Worm (Caenorhabditis elegans): ENCODE results near the gene E03H12.5.

- TF ChIP-seq ama-1 (optimal IDR thresholded peaks at IDR 0.05) = no peak
- TF ChIP-seq ets-7 (tag; optimal IDR thresholded peaks at IDR 0.05) = no peak
- no peak for TF ChIP-seq ceh-36 (tag; optimal IDR thresholded peaks at IDR 0.05)
- no peak for TF ChIP-seq flt-1 (GFP tag; IDR thresholded peaks at IDR 0.05)
- no peak for TF ChIP-seq tbx-37 (GFP tag; conservative IDR thresholded peaks at IDR 0.05)
- TF ChIP-seq hmbx-1 (tag; optimal IDR thresholded peaks at IDR 0.05) = no peak
- TF ChIP-seq hnd-1 (tag; optimal IDR thresholded peaks at IDR 0.05) = no peak
- TF ChIP-seq aly-1 (tag; optimal IDR thresholded peaks at IDR 0.05) = no peak
- no peak for TF ChIP-seq ceh-13 (GFP tag; optimal IDR thresholded peaks at IDR 0.05)
- TF ChIP-seq B0310.2 (tag; optimal IDR thresholded peaks at IDR 0.05) = no peak
Observed at ce11 chrIV:4953887-4954286, 23.1 kb upstream of the E03H12.5 start, which contains the start of gene str-163.

All from whole organism, early embryonic.